Worm (Caenorhabditis elegans): Measurements from ENCODE around the gene pag-3.

Gene pag-3

ce11 chrX:14946464-14947354 is 7.7 kb downstream of the pag-3 start (continued):
- TF ChIP-seq snpc-1.1 (tag; optimal IDR thresholded peaks at IDR 0.05; ENCODE audit: insufficient read depth): no peak
- no peak for TF ChIP-seq cebp-1 (GFP tag; IDR thresholded peaks at IDR 0.05)
- peak; percentile 59 for TF ChIP-seq cebp-1 (tag; optimal IDR thresholded peaks at IDR 0.05)
- no peak for TF ChIP-seq efl-1 (GFP tag; optimal IDR thresholded peaks at IDR 0.05)
- peak; percentile 58; the same call in 1 of the 2 replicates for TF ChIP-seq hmg-1.2 (GFP tag; IDR thresholded peaks at IDR 0.05)
- TF ChIP-seq snpc-4 (GFP tag; optimal IDR thresholded peaks at IDR 0.05): no peak
- TF ChIP-seq snpc-4 (tag; optimal IDR thresholded peaks at IDR 0.05): peak in 2 of 4 experiments; percentile 6 to 23
- TF ChIP-seq mcd-1 (GFP tag; IDR thresholded peaks at IDR 0.05): peak; percentile 75
- no peak for TF ChIP-seq ceh-58 (GFP tag; IDR thresholded peaks at IDR 0.05)
- no peak for TF ChIP-seq die-1 (tag; optimal IDR thresholded peaks at IDR 0.05)
- peak; percentile 49 for TF ChIP-seq ztf-22 (GFP tag; optimal IDR thresholded peaks at IDR 0.05)
- TF ChIP-seq ceh-40 (GFP tag; IDR thresholded peaks at IDR 0.05): no peak
- no peak for TF ChIP-seq attf-3 (GFP tag; conservative IDR thresholded peaks at IDR 0.05)
- TF ChIP-seq unc-130 (GFP tag; optimal IDR thresholded peaks at IDR 0.05): no peak
- TF ChIP-seq atf-7 (tag; optimal IDR thresholded peaks at IDR 0.05): no peak
- TF ChIP-seq sptf-2 (GFP tag; optimal IDR thresholded peaks at IDR 0.05): peak; percentile 31
- TF ChIP-seq ztf-26 (tag; optimal IDR thresholded peaks at IDR 0.05): no peak
- peak; percentile 36 for TF ChIP-seq ceh-27 (GFP tag; optimal IDR thresholded peaks at IDR 0.05)
- TF ChIP-seq sdz-38 (tag; optimal IDR thresholded peaks at IDR 0.05): no peak
- TF ChIP-seq nhr-80 (tag; optimal IDR thresholded peaks at IDR 0.05): peak; percentile 93
- no peak for TF ChIP-seq nhr-120 (GFP tag; IDR thresholded peaks at IDR 0.05)
- no peak for TF ChIP-seq hsf-1 (GFP tag; IDR thresholded peaks at IDR 0.05)
- 0 out of 2 replicates have a peak, but pooled peaks have one; percentile 16 for TF ChIP-seq K11D2.4 (GFP tag; IDR thresholded peaks at IDR 0.05)
- no peak for TF ChIP-seq mxl-1 (tag; optimal IDR thresholded peaks at IDR 0.05)
- no peak for TF ChIP-seq lsy-27 (tag; optimal IDR thresholded peaks at IDR 0.05; ENCODE audit: borderline replicate concordance, insufficient read depth)
- no peak for TF ChIP-seq aptf-2 (GFP tag; conservative IDR thresholded peaks at IDR 0.05)
- no peak for TF ChIP-seq repo-1 (tag; optimal IDR thresholded peaks at IDR 0.05)
- TF ChIP-seq xnd-1 (tag; optimal IDR thresholded peaks at IDR 0.05): no peak
- no peak for TF ChIP-seq snpc-1.3 (tag; optimal IDR thresholded peaks at IDR 0.05; ENCODE audit: insufficient read depth)
- no peak for TF ChIP-seq egl-18 (GFP tag; IDR thresholded peaks at IDR 0.05)
- TF ChIP-seq attf-5 (GFP tag; optimal IDR thresholded peaks at IDR 0.05): peak; percentile 32
- TF ChIP-seq F22D6.2 (tag; optimal IDR thresholded peaks at IDR 0.05): no peak
- TF ChIP-seq Y95B8A.8 (GFP tag; IDR thresholded peaks at IDR 0.05): no peak
- TF ChIP-seq ets-4 (GFP tag; optimal IDR thresholded peaks at IDR 0.05): peak; percentile 69
- no peak for TF ChIP-seq F55B11.4 (tag; optimal IDR thresholded peaks at IDR 0.05; ENCODE audit: borderline replicate concordance, insufficient read depth)
- no peak for TF ChIP-seq F39B2.1 (GFP tag; IDR thresholded peaks at IDR 0.05)
- TF ChIP-seq ztf-3 (GFP tag; optimal IDR thresholded peaks at IDR 0.05): no peak
- no peak for TF ChIP-seq ztf-6 (GFP tag; IDR thresholded peaks at IDR 0.05)
- no peak for TF ChIP-seq madf-8 (GFP tag; conservative IDR thresholded peaks at IDR 0.05)
- 0 out of 2 replicates have a peak, but pooled peaks have one; percentile 38 for TF ChIP-seq let-526 (GFP tag; IDR thresholded peaks at IDR 0.05)
- TF ChIP-seq sea-2 (GFP tag; IDR thresholded peaks at IDR 0.05): no peak
- no peak for TF ChIP-seq ceh-100 (GFP tag; IDR thresholded peaks at IDR 0.05)
- TF ChIP-seq lin-54 (GFP tag; optimal IDR thresholded peaks at IDR 0.05): no peak
- TF ChIP-seq mes-4 (tag; optimal IDR thresholded peaks at IDR 0.05): no peak
- no peak for TF ChIP-seq B0019.2 (GFP tag; conservative IDR thresholded peaks at IDR 0.05)
- TF ChIP-seq rpc-1 (optimal IDR thresholded peaks at IDR 0.05): no peak
- no peak for TF ChIP-seq rpc-1 (tag; optimal IDR thresholded peaks at IDR 0.05)
- no peak for TF ChIP-seq bed-1 (GFP tag; IDR thresholded peaks at IDR 0.05)
